Worm (Caenorhabditis elegans): Measurements from ENCODE around the gene E03H12.5.
"Not testable (repeated sequence)": the region's sequence is repeated elsewhere in the genome, so short reads cannot be mapped to it uniquely, and the experiment has no call there.

Gene E03H12.5

DNA sequence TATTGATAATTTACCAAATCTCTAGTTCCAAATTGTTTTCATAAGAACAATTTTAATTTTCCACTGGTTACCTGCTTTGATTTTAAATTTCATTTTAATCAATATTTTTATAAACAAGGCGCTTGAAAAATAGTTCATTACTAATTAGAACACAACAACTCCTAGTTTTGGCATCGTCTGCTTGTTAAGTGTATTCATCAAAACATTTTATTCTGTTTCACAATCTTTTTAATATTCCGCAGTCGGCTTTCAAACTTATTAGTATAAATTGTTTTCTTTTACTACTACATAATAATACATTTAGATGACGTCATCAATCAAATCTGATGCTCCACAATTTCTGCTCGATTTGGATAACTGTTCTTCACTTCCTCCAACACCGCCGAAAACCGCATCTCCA is 25.4 kb downstream of the E03H12.5 start, which contains the start of gene pes-1:
Gene pes-1, plus strand, starts transcription at position 301 of the 400 bp plus-strand sequence.
- TF ChIP-seq hmg-4 (GFP tag; optimal IDR thresholded peaks at IDR 0.05) (no peak), sea-1 (GFP tag; conservative IDR thresholded peaks at IDR 0.05) (no peak), B0310.2 (tag; optimal IDR thresholded peaks at IDR 0.05) (no peak), ama-1 (optimal IDR thresholded peaks at IDR 0.05) (no peak)

DNA sequence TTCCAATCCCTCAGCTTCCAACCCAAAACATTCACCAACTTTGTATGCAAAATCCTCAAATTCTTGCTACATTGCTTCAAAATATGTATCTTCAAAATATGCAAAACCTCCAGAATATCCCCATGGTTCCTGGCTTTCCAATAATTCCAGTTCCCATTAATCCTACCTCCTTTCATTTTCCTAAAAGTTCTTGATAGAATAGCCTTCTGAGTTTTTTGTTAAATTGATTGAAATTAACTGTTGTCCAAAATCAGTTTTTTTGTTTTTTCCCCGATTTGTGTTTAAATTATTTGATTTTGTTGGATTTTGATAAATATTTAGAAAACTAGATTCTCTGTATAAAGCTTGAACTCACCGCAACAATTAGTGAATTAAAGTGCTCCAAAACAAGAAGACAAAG is 28.1 kb downstream of the E03H12.5 start:
- no peak for TF ChIP-seq ets-7 (tag; optimal IDR thresholded peaks at IDR 0.05)

DNA sequence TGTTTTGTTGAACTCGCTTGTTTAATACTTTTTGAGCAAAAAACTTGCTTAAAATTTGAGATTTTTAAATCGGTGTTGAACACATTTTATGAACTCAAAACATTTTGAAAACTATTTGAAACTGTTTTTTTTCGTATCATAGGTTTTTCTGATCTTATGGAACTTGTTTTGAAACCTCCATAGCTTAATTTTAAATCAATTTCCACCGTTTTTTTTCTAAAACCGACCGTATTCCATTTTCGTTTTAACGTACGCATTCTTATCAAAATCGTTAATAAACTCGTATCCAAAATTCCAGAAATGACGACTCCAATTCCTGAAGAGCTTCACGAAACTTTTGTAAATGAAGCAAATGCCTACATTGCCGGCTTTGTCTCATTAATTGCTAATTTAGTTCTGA is 31.4 kb downstream of the E03H12.5 start, which contains the start of gene srm-2:
Gene srm-2, plus strand, starts transcription at position 301 of the 400 bp plus-strand sequence.
- TF ChIP-seq B0310.2 (tag; optimal IDR thresholded peaks at IDR 0.05) (no peak), pes-1 (GFP tag; IDR thresholded peaks at IDR 0.05) (no peak), tra-4 (tag; optimal IDR thresholded peaks at IDR 0.05) (no peak), aly-1 (tag; optimal IDR thresholded peaks at IDR 0.05) (no peak), ceh-13 (GFP tag; optimal IDR thresholded peaks at IDR 0.05) (no peak), tbx-11 (GFP tag; IDR thresholded peaks at IDR 0.05) (no peak), ceh-36 (tag; optimal IDR thresholded peaks at IDR 0.05) (no peak), ets-7 (tag; optimal IDR thresholded peaks at IDR 0.05) (no peak), scrt-1 (GFP tag; IDR thresholded peaks at IDR 0.05) (no peak), hmg-4 (GFP tag; optimal IDR thresholded peaks at IDR 0.05) (no peak), hnd-1 (tag; optimal IDR thresholded peaks at IDR 0.05) (no peak), ama-1 (optimal IDR thresholded peaks at IDR 0.05) (no peak), F13C5.2 (tag; optimal IDR thresholded peaks at IDR 0.05) (no peak), hmbx-1 (tag; optimal IDR thresholded peaks at IDR 0.05) (no peak), sea-1 (GFP tag; conservative IDR thresholded peaks at IDR 0.05) (no peak), flt-1 (GFP tag; IDR thresholded peaks at IDR 0.05) (no peak), tbx-37 (GFP tag; conservative IDR thresholded peaks at IDR 0.05) (no peak)

DNA sequence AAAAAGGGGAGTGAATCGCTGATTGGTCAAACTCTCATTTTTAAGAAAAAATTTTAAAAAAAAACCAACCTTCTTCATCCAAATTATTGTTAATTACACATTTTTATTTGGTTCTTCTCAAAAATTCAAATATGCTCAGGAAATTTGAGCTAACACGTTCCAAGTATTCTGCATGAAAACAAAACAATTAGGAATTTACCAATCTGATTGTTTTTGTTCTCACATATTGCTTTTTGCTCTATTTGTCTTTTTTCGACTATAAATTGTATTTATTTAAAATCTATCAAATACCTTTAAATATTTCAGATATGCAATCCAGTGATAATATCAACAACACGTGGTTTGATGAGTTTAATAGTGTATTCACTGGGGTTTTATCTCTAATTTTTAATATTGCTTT is 35.2 kb downstream of the E03H12.5 start, which contains the start of gene srm-1:
Gene srm-1, plus strand, starts transcription at position 301 of the 400 bp plus-strand sequence.
- TF ChIP-seq tra-4 (tag; optimal IDR thresholded peaks at IDR 0.05) (no peak), ceh-13 (GFP tag; optimal IDR thresholded peaks at IDR 0.05) (no peak), ets-7 (tag; optimal IDR thresholded peaks at IDR 0.05) (no peak), hnd-1 (tag; optimal IDR thresholded peaks at IDR 0.05) (no peak), sea-1 (GFP tag; conservative IDR thresholded peaks at IDR 0.05) (no peak), ama-1 (optimal IDR thresholded peaks at IDR 0.05) (no peak), tbx-11 (GFP tag; IDR thresholded peaks at IDR 0.05) (no peak), hmg-4 (GFP tag; optimal IDR thresholded peaks at IDR 0.05) (no peak), tbx-37 (GFP tag; conservative IDR thresholded peaks at IDR 0.05) (no peak), F13C5.2 (tag; optimal IDR thresholded peaks at IDR 0.05) (no peak), ceh-36 (tag; optimal IDR thresholded peaks at IDR 0.05) (no peak), scrt-1 (GFP tag; IDR thresholded peaks at IDR 0.05) (no peak), aly-1 (tag; optimal IDR thresholded peaks at IDR 0.05) (no peak), B0310.2 (tag; optimal IDR thresholded peaks at IDR 0.05) (no peak), flt-1 (GFP tag; IDR thresholded peaks at IDR 0.05) (no peak), hmbx-1 (tag; optimal IDR thresholded peaks at IDR 0.05) (no peak)

DNA sequence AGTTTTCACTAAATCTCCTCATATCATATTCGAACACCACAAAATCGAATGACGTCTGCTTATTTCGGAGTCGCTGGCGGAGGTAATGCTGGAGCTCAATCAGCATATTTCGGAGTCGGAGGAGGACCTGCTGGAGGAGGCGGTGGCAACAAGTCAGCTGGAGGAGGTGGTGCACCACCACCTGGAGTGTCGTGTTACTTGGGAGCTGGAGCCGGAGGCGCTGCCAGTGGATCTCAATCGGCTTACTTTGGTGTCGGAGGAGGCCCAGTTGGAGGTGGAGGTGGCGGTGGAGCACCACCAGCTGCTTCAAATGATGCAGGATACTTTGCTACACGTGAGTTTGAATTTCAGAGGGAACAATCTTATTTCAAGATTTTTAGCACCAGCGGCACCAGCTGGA is 39.4 kb downstream of the E03H12.5 start, which contains the start of gene ssq-4:
Gene ssq-4, plus strand, starts transcription at position 19 of the 400 bp plus-strand sequence.
- TF ChIP-seq flt-1 (GFP tag; IDR thresholded peaks at IDR 0.05); sea-1 (GFP tag; conservative IDR thresholded peaks at IDR 0.05); hmg-4 (GFP tag; optimal IDR thresholded peaks at IDR 0.05): not testable (repeated sequence)

DNA sequence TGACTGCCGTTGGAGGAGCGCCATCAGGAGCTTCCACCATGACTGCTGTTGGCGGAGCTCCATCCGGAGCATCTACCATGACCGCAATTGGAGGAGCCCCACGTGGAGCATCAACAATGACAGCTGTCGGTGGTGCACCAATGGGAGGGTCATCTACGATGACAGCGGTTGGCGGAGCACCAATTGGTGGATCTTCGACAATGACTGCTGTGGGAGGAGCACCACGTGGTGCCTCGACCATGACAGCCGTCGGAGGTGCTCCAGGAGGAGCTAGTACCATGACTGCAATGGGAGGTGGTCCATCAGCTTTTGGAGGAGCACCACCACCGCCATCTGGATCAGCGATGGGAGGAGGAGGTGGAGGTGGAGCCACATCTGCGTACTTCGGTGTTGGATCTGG is 40.0 kb downstream of the E03H12.5 start, which contains the start of gene T28H11.7:
Gene T28H11.7, minus strand, starts transcription at position 101 of the 400 bp plus-strand sequence.
- not testable (repeated sequence) for TF ChIP-seq hmg-4 (GFP tag; optimal IDR thresholded peaks at IDR 0.05); ets-7 (tag; optimal IDR thresholded peaks at IDR 0.05); aly-1 (tag; optimal IDR thresholded peaks at IDR 0.05)

DNA sequence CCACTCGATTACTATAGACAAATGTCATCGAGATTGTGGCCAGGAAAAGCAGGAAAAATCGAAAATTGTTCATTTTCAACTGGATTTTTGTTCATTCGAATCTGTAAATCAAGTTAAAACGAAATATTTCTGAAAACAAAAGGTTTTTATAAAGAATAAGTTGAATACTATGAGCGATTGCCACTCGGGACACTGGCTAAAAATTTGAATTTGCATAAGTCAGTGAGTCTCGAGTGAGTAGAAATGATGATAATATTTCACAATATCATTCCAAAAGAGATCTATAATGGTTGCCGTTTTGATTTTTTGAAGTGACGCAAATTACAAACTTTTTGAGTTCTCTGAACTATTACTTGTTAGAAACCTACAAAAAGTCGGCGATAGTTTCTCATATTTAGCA is 43.5 kb downstream of the E03H12.5 start, which contains the start of gene T28H11.8:
Gene T28H11.8, minus strand, starts transcription at position 101 of the 400 bp plus-strand sequence.
- no peak for TF ChIP-seq ceh-13 (GFP tag; optimal IDR thresholded peaks at IDR 0.05)
- no peak for TF ChIP-seq ama-1 (optimal IDR thresholded peaks at IDR 0.05)
- no peak for TF ChIP-seq tbx-37 (GFP tag; conservative IDR thresholded peaks at IDR 0.05)
- no peak for TF ChIP-seq ets-7 (tag; optimal IDR thresholded peaks at IDR 0.05)
- TF ChIP-seq F13C5.2 (tag; optimal IDR thresholded peaks at IDR 0.05): no peak
- TF ChIP-seq scrt-1 (GFP tag; IDR thresholded peaks at IDR 0.05): no peak
- no peak for TF ChIP-seq hmg-4 (GFP tag; optimal IDR thresholded peaks at IDR 0.05)
- no peak for TF ChIP-seq hmbx-1 (tag; optimal IDR thresholded peaks at IDR 0.05)
- TF ChIP-seq tbx-11 (GFP tag; IDR thresholded peaks at IDR 0.05): no peak
- no peak for TF ChIP-seq flt-1 (GFP tag; IDR thresholded peaks at IDR 0.05)
- no peak for TF ChIP-seq tra-4 (tag; optimal IDR thresholded peaks at IDR 0.05)

DNA sequence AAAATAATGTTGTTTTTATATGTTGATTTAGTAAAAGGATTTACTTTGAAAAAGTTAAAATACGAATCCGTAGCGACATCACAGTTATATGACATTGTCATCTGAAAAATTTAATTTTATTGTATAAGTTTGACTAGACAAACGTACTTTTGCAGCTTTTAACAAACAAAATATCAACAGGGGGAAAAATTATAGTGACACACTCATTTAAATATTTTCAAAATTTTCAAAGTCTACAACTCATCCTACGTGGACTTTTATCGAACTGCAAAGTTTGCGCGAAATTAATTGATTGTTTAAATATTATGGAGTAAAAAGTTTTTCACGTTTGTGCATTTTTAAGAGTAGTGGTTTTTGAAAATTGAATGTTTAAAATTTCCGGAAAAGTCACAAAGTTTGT is 48.6 kb downstream of the E03H12.5 start, which contains the start of gene C09B9.85:
Gene C09B9.85, minus strand, starts transcription at position 101 of the 400 bp plus-strand sequence.
- TF ChIP-seq tbx-11 (GFP tag; IDR thresholded peaks at IDR 0.05) (no peak), pes-1 (GFP tag; IDR thresholded peaks at IDR 0.05) (no peak), tra-4 (tag; optimal IDR thresholded peaks at IDR 0.05) (no peak), aly-1 (tag; optimal IDR thresholded peaks at IDR 0.05) (no peak), hnd-1 (tag; optimal IDR thresholded peaks at IDR 0.05) (no peak), ceh-36 (tag; optimal IDR thresholded peaks at IDR 0.05) (no peak), flt-1 (GFP tag; IDR thresholded peaks at IDR 0.05) (no peak), hmg-4 (GFP tag; optimal IDR thresholded peaks at IDR 0.05) (no peak)

All from whole organism, early embryonic.